Fruit fly (Drosophila melanogaster): ENCODE measurements around the gene Rev1.

Rev1 gene

dm6 chr3L:629916-630663, 24.1 kb upstream of the Rev1 start (continued):
- TF ChIP-seq tio (GFP tag; optimal IDR thresholded peaks at IDR 0.05) (peak; percentile 43), CG1647 (GFP tag; optimal IDR thresholded peaks at IDR 0.05) (no peak), Fer2 (tag; optimal IDR thresholded peaks at IDR 0.05) (no peak), ci (GFP tag; IDR thresholded peaks at IDR 0.05) (peak; percentile 60), Fer1 (GFP tag; optimal IDR thresholded peaks at IDR 0.05) (no peak), CG18011 (GFP tag; optimal IDR thresholded peaks at IDR 0.05) (no peak), CG10462 (GFP tag; optimal IDR thresholded peaks at IDR 0.05) (peak; percentile 35), fd3F (GFP tag; optimal IDR thresholded peaks at IDR 0.05) (peak; percentile 13), CG17612 (GFP tag; IDR thresholded peaks at IDR 0.05) (no peak), sens-2 (GFP tag; IDR thresholded peaks at IDR 0.05) (no peak), CG1602 (GFP tag; optimal IDR thresholded peaks at IDR 0.05) (peak; percentile 9), Dll (GFP tag; IDR thresholded peaks at IDR 0.05; ENCODE audit: partially characterized antibody) (no peak), CG3726 (GFP tag; IDR thresholded peaks at IDR 0.05) (no peak), Dbx (GFP tag; IDR thresholded peaks at IDR 0.05) (peak; percentile 56; the same call in 2 of the 3 replicates), Ptx1 (GFP tag; IDR thresholded peaks at IDR 0.05) (peak; percentile 71), Ssrp (tag; optimal IDR thresholded peaks at IDR 0.05) (peak; percentile 30), onecut (GFP tag; IDR thresholded peaks at IDR 0.05) (no peak; the same call in 1 of the 2 replicates), Elba2 (GFP tag; optimal IDR thresholded peaks at IDR 0.05) (no peak), Ada2b (GFP tag; IDR thresholded peaks at IDR 0.05) (peak; percentile 35; the same call in 1 of the 2 replicates), Oli (tag; optimal IDR thresholded peaks at IDR 0.05) (peak; percentile 15), CG7987 (GFP tag; optimal IDR thresholded peaks at IDR 0.05) (no peak), B-H2 (GFP tag; optimal IDR thresholded peaks at IDR 0.05) (no peak), insv (GFP tag; optimal IDR thresholded peaks at IDR 0.05) (no peak), HmgD (GFP tag; optimal IDR thresholded peaks at IDR 0.05) (no peak), tll (GFP tag; optimal IDR thresholded peaks at IDR 0.05) (no peak), oc (tag; optimal IDR thresholded peaks at IDR 0.05) (no peak), CG4707 (GFP tag; optimal IDR thresholded peaks at IDR 0.05) (no peak), phol (tag; optimal IDR thresholded peaks at IDR 0.05) (peak; percentile 36), usp (GFP tag; optimal IDR thresholded peaks at IDR 0.05) (no peak), gce (GFP tag; IDR thresholded peaks at IDR 0.05) (no peak), CG12104 (GFP tag; optimal IDR thresholded peaks at IDR 0.05) (peak; percentile 36), Lpt (GFP tag; optimal IDR thresholded peaks at IDR 0.05) (no peak), PHDP (tag; optimal IDR thresholded peaks at IDR 0.05) (peak; percentile 48), CG17385 (GFP tag; optimal IDR thresholded peaks at IDR 0.05) (peak; percentile 23), CG6683 (GFP tag; optimal IDR thresholded peaks at IDR 0.05) (no peak), CG2678 (tag; optimal IDR thresholded peaks at IDR 0.05) (peak; percentile 58), cas (GFP tag; IDR thresholded peaks at IDR 0.05) (peak; percentile 37; the same call in 1 of the 2 replicates), CG6175 (GFP tag; IDR thresholded peaks at IDR 0.05) (no peak), chif (GFP tag; optimal IDR thresholded peaks at IDR 0.05) (no peak), CG18262 (tag; optimal IDR thresholded peaks at IDR 0.05) (peak; percentile 40), HLHmδ (GFP tag; optimal IDR thresholded peaks at IDR 0.05) (no peak), zfh1 (GFP tag; IDR thresholded peaks at IDR 0.05) (peak; percentile 54; the same call in 1 of the 3 replicates), slbo (GFP tag; IDR thresholded peaks at IDR 0.05) (peak; percentile 87), chm (GFP tag; IDR thresholded peaks at IDR 0.05) (peak; percentile 44; the same call in 1 of the 2 replicates), CG2116 (GFP tag; optimal IDR thresholded peaks at IDR 0.05) (peak; percentile 37), CG33213 (GFP tag; optimal IDR thresholded peaks at IDR 0.05) (no peak), CG13287 (GFP tag; IDR thresholded peaks at IDR 0.05; ENCODE audit: partially characterized antibody) (0 out of 2 replicates have a peak, but pooled peaks have one; percentile 16), CG10209 (GFP tag; optimal IDR thresholded peaks at IDR 0.05) (peak; percentile 20), btn (GFP tag; optimal IDR thresholded peaks at IDR 0.05) (no peak)
